Fruit fly (Drosophila melanogaster): ENCODE data around the gene CG14082.

DNA sequence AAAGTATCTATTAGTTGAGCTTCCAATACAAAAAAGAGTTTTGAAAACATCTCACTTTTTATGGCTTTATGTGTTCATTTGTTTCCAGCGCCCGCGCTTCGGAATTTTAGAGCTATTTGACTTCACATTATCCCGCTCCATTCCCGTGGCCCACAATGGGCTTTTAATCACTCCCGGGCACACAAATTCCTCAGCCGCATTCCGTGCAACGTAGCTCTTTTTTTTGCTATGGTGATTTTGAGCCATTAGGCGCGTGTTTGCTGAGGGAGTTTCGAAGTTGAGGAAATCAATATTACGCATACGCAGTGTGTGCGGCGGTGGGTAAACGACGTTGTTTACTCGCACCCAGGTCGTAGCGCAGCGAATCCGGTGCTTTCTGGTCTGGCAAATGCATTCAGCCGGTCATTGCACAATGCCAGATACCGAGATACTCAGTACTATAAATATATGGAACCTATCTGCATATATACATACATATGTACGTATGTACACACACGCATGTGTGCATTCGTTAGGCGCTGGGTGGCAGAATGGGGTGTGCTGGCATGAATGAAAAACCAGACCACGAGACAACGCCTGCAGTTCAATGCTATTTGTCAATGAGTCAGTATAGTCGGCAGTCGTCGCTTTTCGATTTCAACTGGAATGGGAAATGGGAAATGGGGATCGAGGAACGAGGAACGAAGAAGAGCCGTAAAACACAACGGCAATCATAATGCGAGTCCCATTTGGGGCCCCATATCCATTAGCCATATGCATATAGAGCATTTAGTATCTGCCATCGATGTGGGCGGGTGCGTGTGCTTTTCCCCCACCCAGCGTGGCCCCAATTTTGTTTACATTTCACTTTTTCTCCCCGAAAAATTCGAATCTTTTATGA, 65.5 kb downstream of the CG14082 start:
- TF ChIP-seq lola (GFP tag; optimal IDR thresholded peaks at IDR 0.05) = no peak
- no peak for TF ChIP-seq Hr78 (GFP tag; optimal IDR thresholded peaks at IDR 0.05)
- TF ChIP-seq Myc (optimal IDR thresholded peaks at IDR 0.05) = no peak
- TF ChIP-seq OdsH (GFP tag; optimal IDR thresholded peaks at IDR 0.05) = no peak
- no peak for TF ChIP-seq sage (GFP tag; optimal IDR thresholded peaks at IDR 0.05)
- no peak for TF ChIP-seq Dfd (GFP tag; optimal IDR thresholded peaks at IDR 0.05)
- no peak for TF ChIP-seq tai (GFP tag; optimal IDR thresholded peaks at IDR 0.05)
- TF ChIP-seq sv (GFP tag; optimal IDR thresholded peaks at IDR 0.05) = no peak
- TF ChIP-seq HLH106 (tag; optimal IDR thresholded peaks at IDR 0.05) = no peak

Data from whole organism, wandering third instar larva.